Fruit fly (Drosophila melanogaster) whole organism, embryonic: Measurements from ENCODE around the gene Aef1.

Experiments used
- B-H1 ChIP-seq: fragments of 200-800 bp; sonication (Bioruptor generic); IDR thresholded peaks from 3 replicates; pipeline ENCODE4 v1.3.6; 2022; ENCODE audit warnings: missing biosample characterization, missing genetic modification characterization
- BEAF-32 ChIP-seq: fragments of 200-800 bp; sonication (Bioruptor generic); optimal IDR thresholded peaks from 3 replicates; lab custom pipeline; 2017; ENCODE audit warnings: missing biosample characterization, missing genetic modification characterization, mild to moderate bottlenecking, moderate library complexity, missing genetic modification reagents
- CG10959 ChIP-seq: fragments of 200-800 bp; sonication (Bioruptor generic); IDR thresholded peaks from 2 replicates; pipeline ENCODE4 v1.3.6; 2022; ENCODE audit warnings: missing biosample characterization, missing genetic modification characterization
- CG11085 ChIP-seq: fragments of 200-800 bp; sonication (Bioruptor generic); IDR thresholded peaks from 2 replicates; pipeline ENCODE4 v1.3.6; 2022; ENCODE audit warnings: missing biosample characterization, missing genetic modification characterization
- CG12219 ChIP-seq: fragments of 200-800 bp; sonication (Bioruptor generic); optimal IDR thresholded peaks from 3 replicates; lab custom pipeline; 2018; ENCODE audit warnings: missing biosample characterization, mild to moderate bottlenecking, missing genetic modification characterization
- CG12299 ChIP-seq: fragments of 200-800 bp; sonication (Bioruptor generic); optimal IDR thresholded peaks from 2 replicates; lab custom pipeline; 2018; ENCODE audit warnings: missing biosample characterization, mild to moderate bottlenecking, missing genetic modification characterization
- CG12769 ChIP-seq: fragments of 200-800 bp; sonication (Bioruptor generic); optimal IDR thresholded peaks from 2 replicates; lab custom pipeline; 2019; ENCODE audit warnings: missing biosample characterization, mild to moderate bottlenecking, missing genetic modification characterization, moderate library complexity
- CG14710 ChIP-seq: fragments of 200-800 bp; sonication (Bioruptor generic); optimal IDR thresholded peaks from 3 replicates; lab custom pipeline; 2019; ENCODE audit warnings: missing biosample characterization, mild to moderate bottlenecking, missing genetic modification characterization, moderate library complexity
- CG14965 ChIP-seq: fragments of 200-800 bp; sonication (Bioruptor generic); optimal IDR thresholded peaks from 2 replicates; lab custom pipeline; 2016; ENCODE audit warnings: missing biosample characterization, missing genetic modification characterization, borderline replicate concordance
- CG15011 ChIP-seq: fragments of 200-800 bp; sonication (Bioruptor generic); optimal IDR thresholded peaks from 3 replicates; lab custom pipeline; 2018; ENCODE audit warnings: missing biosample characterization, mild to moderate bottlenecking, missing genetic modification characterization
- CG15269 ChIP-seq: fragments of 200-800 bp; sonication (Bioruptor generic); optimal IDR thresholded peaks from 2 replicates; lab custom pipeline; 2018; ENCODE audit warnings: missing biosample characterization, mild to moderate bottlenecking, missing genetic modification characterization, moderate library complexity
- CG1647 ChIP-seq: fragments of 200-800 bp; sonication (Bioruptor generic); optimal IDR thresholded peaks from 3 replicates; lab custom pipeline; 2016; ENCODE audit warnings: missing biosample characterization, missing genetic modification characterization
- CG17186 ChIP-seq: fragments of 200-800 bp; sonication (Bioruptor generic); optimal IDR thresholded peaks from 3 replicates; lab custom pipeline; 2017; ENCODE audit warnings: missing biosample characterization, missing genetic modification reagents, missing genetic modification characterization
- CG17568 ChIP-seq: fragments of 200-800 bp; sonication (Bioruptor generic); optimal IDR thresholded peaks from 2 replicates; lab custom pipeline; 2018; ENCODE audit warnings: missing biosample characterization, mild to moderate bottlenecking, missing genetic modification characterization, moderate library complexity
- CG17612 ChIP-seq: fragments of 200-800 bp; sonication (Bioruptor generic); IDR thresholded peaks from 2 replicates; pipeline ENCODE4 v1.3.6; 2022; ENCODE audit warnings: missing biosample characterization, missing genetic modification characterization
- CG18619 ChIP-seq: fragments of 200-800 bp; sonication (Bioruptor generic); optimal IDR thresholded peaks from 3 replicates; lab custom pipeline; 2017; ENCODE audit warnings: missing biosample characterization, mild to moderate bottlenecking, missing genetic modification characterization
- CG3281 ChIP-seq: fragments of 200-800 bp; sonication (Bioruptor generic); optimal IDR thresholded peaks from 3 replicates; lab custom pipeline; 2017; ENCODE audit warnings: missing biosample characterization, mild to moderate bottlenecking, missing genetic modification characterization
- CG43689 ChIP-seq: fragments of 200-800 bp; sonication (Bioruptor generic); IDR thresholded peaks from 2 replicates; pipeline ENCODE4 v1.3.6; 2022; ENCODE audit warnings: missing biosample characterization, missing genetic modification characterization
- CG6654 ChIP-seq: fragments of 200-800 bp; sonication (Bioruptor generic); optimal IDR thresholded peaks from 2 replicates; lab custom pipeline; 2017; ENCODE audit warnings: missing biosample characterization, mild to moderate bottlenecking, missing genetic modification characterization
- CG6689 ChIP-seq: fragments of 200-800 bp; sonication (Bioruptor generic); IDR thresholded peaks from 2 replicates; pipeline ENCODE4 v1.3.6; 2022; ENCODE audit warnings: missing biosample characterization, missing genetic modification characterization
- CG8281 ChIP-seq: fragments of 200-800 bp; sonication (Bioruptor generic); optimal IDR thresholded peaks from 2 replicates; lab custom pipeline; 2018; ENCODE audit warnings: missing biosample characterization, mild to moderate bottlenecking, missing genetic modification characterization, moderate library complexity
- CG8478 ChIP-seq: fragments of >200 bp; optimal IDR thresholded peaks from 2 replicates; lab custom pipeline; 2018
- CG9797 ChIP-seq: fragments of 200-800 bp; sonication (Bioruptor generic); optimal IDR thresholded peaks from 3 replicates; lab custom pipeline; 2018; ENCODE audit warnings: missing biosample characterization, mild to moderate bottlenecking, missing genetic modification characterization
- CHES-1-like ChIP-seq: fragments of 200-800 bp; sonication (Bioruptor generic); optimal IDR thresholded peaks from 2 replicates; lab custom pipeline; 2016; ENCODE audit warnings: missing biosample characterization, missing genetic modification characterization
- Camta ChIP-seq: fragments of 200-800 bp; sonication (Bioruptor generic); optimal IDR thresholded peaks from 2 replicates; lab custom pipeline; 2016; ENCODE audit warnings: missing biosample characterization, missing genetic modification characterization
- CrebB ChIP-seq: fragments of 200-800 bp; sonication (Bioruptor generic); optimal IDR thresholded peaks from 3 replicates; lab custom pipeline; 2018; ENCODE audit warnings: missing biosample characterization, mild to moderate bottlenecking, missing genetic modification characterization
- Doc2 ChIP-seq: fragments of 200-800 bp; sonication (Bioruptor generic); IDR thresholded peaks from 2 replicates; pipeline ENCODE4 v1.3.6; 2022; ENCODE audit warnings: missing biosample characterization, missing genetic modification characterization
- Fer2 ChIP-seq: fragments of 200-800 bp; sonication (Bioruptor generic); optimal IDR thresholded peaks from 2 replicates; lab custom pipeline; 2018; ENCODE audit warnings: missing biosample characterization, mild to moderate bottlenecking, missing genetic modification characterization, moderate library complexity
- HLH54F ChIP-seq: fragments of 200-800 bp; sonication (Bioruptor generic); optimal IDR thresholded peaks from 3 replicates; lab custom pipeline; 2016; ENCODE audit warnings: missing biosample characterization, missing genetic modification characterization
- MTF-1 ChIP-seq: fragments of 200-800 bp; sonication (Bioruptor generic); optimal IDR thresholded peaks from 2 replicates; lab custom pipeline; 2018; ENCODE audit warnings: missing biosample characterization, mild to moderate bottlenecking, missing genetic modification characterization, borderline replicate concordance
- NC2β ChIP-seq: fragments of 200-800 bp; sonication (Bioruptor generic); optimal IDR thresholded peaks from 2 replicates; lab custom pipeline; 2016; ENCODE audit warnings: missing biosample characterization, missing genetic modification characterization
- Rx ChIP-seq: fragments of 200-800 bp; sonication (Bioruptor generic); IDR thresholded peaks from 2 replicates; pipeline ENCODE4 v1.3.6; 2022; ENCODE audit warnings: missing biosample characterization, missing genetic modification characterization
- Six4 ChIP-seq: fragments of 200-800 bp; sonication (Bioruptor generic); optimal IDR thresholded peaks from 2 replicates; lab custom pipeline; 2016; ENCODE audit warnings: missing biosample characterization, missing genetic modification characterization
- Sox100B ChIP-seq: fragments of 200-800 bp; sonication (Bioruptor generic); optimal IDR thresholded peaks from 3 replicates; lab custom pipeline; 2018; ENCODE audit warnings: missing biosample characterization, mild to moderate bottlenecking, missing genetic modification characterization
- Sry-β ChIP-seq: fragments of 200-800 bp; sonication (Bioruptor generic); optimal IDR thresholded peaks from 2 replicates; lab custom pipeline; 2018; ENCODE audit warnings: missing biosample characterization, mild to moderate bottlenecking, missing genetic modification characterization, moderate library complexity
- Sry-δ ChIP-seq: fragments of 200-800 bp; sonication (Bioruptor generic); optimal IDR thresholded peaks from 2 replicates; lab custom pipeline; 2016; ENCODE audit warnings: missing biosample characterization, missing genetic modification characterization
- bsh ChIP-seq, 2 experiments: fragments of 200-800 bp; sonication (Bioruptor generic); optimal IDR thresholded peaks; 2 replicates each; lab custom pipeline; 2017 to 2018; ENCODE audit warnings: mild to moderate bottlenecking in 2 of 2, missing biosample characterization in 2 of 2, missing genetic modification characterization in 2 of 2, moderate library complexity in 1 of 2
- crc ChIP-seq: fragments of 200-800 bp; sonication (Bioruptor generic); optimal IDR thresholded peaks from 2 replicates; lab custom pipeline; 2016; ENCODE audit warnings: missing biosample characterization, missing genetic modification characterization
- dysf ChIP-seq: fragments of 200-800 bp; sonication (Bioruptor generic); IDR thresholded peaks from 3 replicates; pipeline ENCODE4 v1.3.6; 2022; ENCODE audit warnings: missing biosample characterization, missing genetic modification characterization
- ems ChIP-seq: fragments of 200-800 bp; sonication (Bioruptor generic); optimal IDR thresholded peaks from 3 replicates; lab custom pipeline; 2016; ENCODE audit warnings: missing biosample characterization, missing genetic modification characterization
- eyg ChIP-seq: fragments of 200-800 bp; sonication (Bioruptor generic); optimal IDR thresholded peaks from 3 replicates; lab custom pipeline; 2016; ENCODE audit warnings: missing biosample characterization, missing genetic modification characterization
- gcm2 ChIP-seq: fragments of 200-800 bp; sonication (Bioruptor generic); optimal IDR thresholded peaks from 2 replicates; lab custom pipeline; 2016; ENCODE audit warnings: missing biosample characterization, missing genetic modification characterization
- h ChIP-seq: fragments of >200 bp; optimal IDR thresholded peaks from 2 replicates; lab custom pipeline; 2017
- ind ChIP-seq: fragments of 200-800 bp; sonication (Bioruptor generic); optimal IDR thresholded peaks from 3 replicates; lab custom pipeline; 2016; ENCODE audit warnings: missing biosample characterization, missing genetic modification characterization
- lmd ChIP-seq: fragments of 200-800 bp; sonication (Bioruptor generic); IDR thresholded peaks from 2 replicates; pipeline ENCODE4 v1.3.6; 2022; ENCODE audit warnings: missing biosample characterization, missing genetic modification characterization
- nom ChIP-seq: fragments of 200-800 bp; sonication (Bioruptor generic); optimal IDR thresholded peaks from 2 replicates; lab custom pipeline; 2017; ENCODE audit warnings: missing biosample characterization, missing genetic modification characterization, mild to moderate bottlenecking, moderate library complexity, missing genetic modification reagents
- oc ChIP-seq: fragments of 200-800 bp; sonication (Bioruptor generic); optimal IDR thresholded peaks from 2 replicates; lab custom pipeline; 2018; ENCODE audit warnings: missing biosample characterization, mild to moderate bottlenecking, missing genetic modification characterization, moderate library complexity
- odd ChIP-seq: fragments of 200-800 bp; sonication (Bioruptor generic); optimal IDR thresholded peaks from 2 replicates; lab custom pipeline; 2017; ENCODE audit warnings: missing biosample characterization, mild to moderate bottlenecking, missing genetic modification characterization
- ranshi ChIP-seq: fragments of 200-800 bp; sonication (Bioruptor generic); IDR thresholded peaks from 2 replicates; pipeline ENCODE4 v1.3.6; 2022; ENCODE audit warnings: missing biosample characterization, missing genetic modification characterization
- sd ChIP-seq: fragments of 200-800 bp; sonication (Bioruptor generic); optimal IDR thresholded peaks from 3 replicates; lab custom pipeline; 2018; ENCODE audit warnings: missing biosample characterization, mild to moderate bottlenecking, missing genetic modification characterization, moderate library complexity
- ssp ChIP-seq: fragments of 200-800 bp; sonication (Bioruptor generic); IDR thresholded peaks from 2 replicates; pipeline ENCODE4 v1.3.6; 2022; ENCODE audit warnings: missing biosample characterization, missing genetic modification characterization
- wor ChIP-seq: fragments of 200-800 bp; sonication (Bioruptor generic); IDR thresholded peaks from 2 replicates; pipeline ENCODE4 v1.3.6; 2022; ENCODE audit warnings: missing biosample characterization, missing genetic modification characterization

The Aef1 gene

DNA sequence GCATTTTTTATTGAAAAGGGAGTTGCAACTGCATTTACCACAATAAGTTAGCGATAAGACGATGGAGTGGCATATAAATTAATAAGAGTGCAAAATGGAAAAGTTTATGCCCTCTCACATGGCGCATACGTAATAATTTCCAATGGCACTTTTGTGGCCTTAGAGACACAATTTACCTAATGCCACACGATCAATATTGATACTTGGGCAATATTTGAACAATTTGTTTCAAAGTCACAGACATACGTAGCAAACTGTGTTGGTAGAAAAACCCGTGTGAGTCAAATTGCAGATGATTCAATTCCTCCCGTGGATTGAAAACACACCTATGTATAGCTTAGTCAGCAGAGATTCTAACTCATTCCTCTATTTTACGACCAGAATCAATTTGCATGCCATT, 21.1 kb upstream of the Aef1 start:
- TF ChIP-seq CG17612 (GFP tag; lab: Robert Waterston, UW) (no peak), ssp (no peak), crc (GFP tag; lab: Kevin White, UChicago) (no peak), CG14710 (tag; lab: Kevin White, UChicago) (no peak), CHES-1-like (GFP tag; lab: Kevin White, UChicago) (no peak), CG6689 (GFP tag; lab: Robert Waterston, UW) (no peak), BEAF-32 (GFP tag; lab: Kevin White, UChicago) (no peak), CG8478 (no peak), CG43689 (GFP tag; lab: Robert Waterston, UW) (no peak), CG15269 (tag; lab: Kevin White, UChicago) (peak; percentile 31), Six4 (GFP tag; lab: Kevin White, UChicago) (no peak), CG1647 (GFP tag; lab: Kevin White, UChicago) (no peak), dysf (GFP tag; lab: Robert Waterston, UW) (no peak), odd (GFP tag; lab: Kevin White, UChicago) (peak; percentile 32), CG3281 (peak; percentile 21), h (lab: Kevin White, UChicago) (no peak), CG8281 (peak; percentile 9), Sry-δ (GFP tag; lab: Kevin White, UChicago) (no peak), lmd (GFP tag; lab: Robert Waterston, UW) (no peak), ind (GFP tag; lab: Kevin White, UChicago) (no peak), CG17568 (GFP tag; lab: Kevin White, UChicago) (peak; percentile 30), bsh (GFP tag; optimal IDR thresholded peaks at IDR 0.05; lab: Kevin White, UChicago) (peak in 1 of 2 experiments; percentile 13), ranshi (peak; percentile 23; the same call in 1 of the 2 replicates), B-H1 (GFP tag; lab: Robert Waterston, UW) (no peak), Camta (GFP tag; lab: Kevin White, UChicago) (peak; percentile 27), CG12299 (tag; lab: Kevin White, UChicago) (no peak), CG15011 (no peak), Doc2 (GFP tag; lab: Robert Waterston, UW) (no peak), HLH54F (GFP tag; lab: Kevin White, UChicago) (no peak), CG17186 (GFP tag; lab: Kevin White, UChicago) (no peak), eyg (GFP tag; lab: Kevin White, UChicago) (no peak), CG14965 (GFP tag; lab: Kevin White, UChicago) (no peak), Fer2 (tag; lab: Kevin White, UChicago) (no peak), CG11085 (GFP tag; lab: Robert Waterston, UW) (no peak), Rx (GFP tag; lab: Robert Waterston, UW) (peak; percentile 25; the same call in 1 of the 2 replicates), CG10959 (GFP tag; lab: Robert Waterston, UW) (no peak), NC2β (GFP tag; lab: Kevin White, UChicago) (no peak), MTF-1 (peak; percentile 58), sd (no peak), gcm2 (GFP tag; lab: Kevin White, UChicago) (no peak), CG12219 (peak; percentile 6), oc (no peak), ems (GFP tag; lab: Kevin White, UChicago) (no peak), CG6654 (GFP tag; lab: Kevin White, UChicago) (no peak), CG18619 (GFP tag; lab: Kevin White, UChicago) (peak; percentile 16), Sry-β (GFP tag; lab: Kevin White, UChicago) (no peak), Sox100B (GFP tag; lab: Kevin White, UChicago) (peak; percentile 56), CG9797 (GFP tag; lab: Kevin White, UChicago) (no peak), wor (no peak), nom (GFP tag; lab: Kevin White, UChicago) (no peak), CG12769 (peak; percentile 20), CrebB (tag; lab: Kevin White, UChicago) (no peak)
